Worm (Caenorhabditis elegans): ENCODE results near the gene snb-7.

DNA sequence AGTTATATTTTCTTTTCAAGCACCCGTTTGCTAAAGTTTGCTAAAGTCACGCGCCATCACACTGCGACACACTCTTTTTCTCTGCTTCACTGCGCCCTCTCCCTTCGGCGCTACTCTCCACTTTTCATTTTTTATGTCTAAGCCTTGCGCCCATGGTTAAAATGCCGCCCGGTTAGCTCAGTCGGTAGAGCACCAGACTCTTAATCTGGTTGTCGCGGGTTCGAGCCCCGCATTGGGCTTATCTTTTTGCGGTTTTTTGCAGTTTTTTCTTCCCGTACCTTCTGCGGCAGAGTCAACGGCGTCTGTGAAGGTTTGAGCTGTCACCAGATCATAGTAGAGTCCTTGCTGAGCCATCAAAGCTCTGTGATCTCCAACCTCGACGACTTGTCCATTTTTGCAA is 33.9 kb downstream of the snb-7 start:
- TF ChIP-seq elt-3 (tag; optimal IDR thresholded peaks at IDR 0.05) (no peak), lin-39 (tag; optimal IDR thresholded peaks at IDR 0.05) (no peak), fos-1 (tag; optimal IDR thresholded peaks at IDR 0.05) (peak; percentile 50), nhr-237 (tag; optimal IDR thresholded peaks at IDR 0.05) (no peak), nhr-21 (tag; optimal IDR thresholded peaks at IDR 0.05) (peak; percentile 32)
